Fruit fly (Drosophila melanogaster) S2 (cell line): ENCODE measurements around the gene CG4278.

Experiments
- CG8478 ChIP-seq: fragments of >200 bp; optimal IDR thresholded peaks from 2 replicates; lab custom pipeline; 2018
- CTCF ChIP-seq, 2 experiments: fragments of >200 bp; optimal IDR thresholded peaks; 2 replicates each; lab custom pipeline; 2018

- TF ChIP-seq CG8478 (lab: Kevin White, UChicago): no peak
- TF ChIP-seq CTCF (optimal IDR thresholded peaks at IDR 0.05; lab: Kevin White, UChicago): no peak
Observed at dm6 chr2L:16321872-16322631, 4.8 kb upstream of the CG4278 start.
